Fruit fly (Drosophila melanogaster) whole organism, embryonic: Measurements from ENCODE around the gene TFAM.

ENCODE experiments used
- Adf1 ChIP-seq: fragments of 200-800 bp; sonication (Bioruptor generic); IDR thresholded peaks from 2 replicates; pipeline ENCODE4 v1.3.6; 2022; ENCODE audit warnings: missing biosample characterization, missing genetic modification characterization
- Awh ChIP-seq: fragments of 200-800 bp; sonication (Bioruptor generic); IDR thresholded peaks from 2 replicates; pipeline ENCODE4, ENCODE4 v1.3.6; 2022; ENCODE audit warnings: missing biosample characterization, missing genetic modification characterization
- CG10274 ChIP-seq: fragments of 200-800 bp; sonication (Bioruptor generic); optimal IDR thresholded peaks from 3 replicates; lab custom pipeline; 2017; ENCODE audit warnings: missing biosample characterization, mild to moderate bottlenecking, missing genetic modification characterization
- CG11247 ChIP-seq: fragments of 200-800 bp; sonication (Bioruptor generic); IDR thresholded peaks from 2 replicates; pipeline ENCODE4 v1.3.6; 2022; ENCODE audit warnings: missing biosample characterization, missing genetic modification characterization
- CG11398 ChIP-seq: fragments of 200-800 bp; sonication (Bioruptor generic); optimal IDR thresholded peaks from 2 replicates; lab custom pipeline; 2016; ENCODE audit warnings: missing biosample characterization, missing genetic modification characterization
- CG11456 ChIP-seq: fragments of 200-800 bp; sonication (Bioruptor generic); IDR thresholded peaks from 3 replicates; pipeline ENCODE4 v1.3.6; 2022; ENCODE audit warnings: missing biosample characterization, missing genetic modification characterization
- CG11696 ChIP-seq: fragments of 200-800 bp; sonication (Bioruptor generic); IDR thresholded peaks from 2 replicates; pipeline ENCODE4 v1.3.6; 2022; ENCODE audit warnings: missing biosample characterization, missing genetic modification characterization
- CG17385 ChIP-seq: fragments of 200-800 bp; sonication (Bioruptor generic); optimal IDR thresholded peaks from 3 replicates; lab custom pipeline; 2018; ENCODE audit warnings: missing biosample characterization, mild to moderate bottlenecking, missing genetic modification characterization
- CG2202 ChIP-seq: fragments of 200-800 bp; sonication (Bioruptor generic); optimal IDR thresholded peaks from 2 replicates; lab custom pipeline; 2018; ENCODE audit warnings: missing biosample characterization, mild to moderate bottlenecking, missing genetic modification characterization
- CG31224 ChIP-seq: fragments of 200-800 bp; sonication (Bioruptor generic); IDR thresholded peaks from 2 replicates; pipeline ENCODE4 v1.3.6; 2022; ENCODE audit warnings: missing biosample characterization, missing genetic modification characterization
- CG32767 ChIP-seq: fragments of 200-800 bp; sonication (Bioruptor generic); IDR thresholded peaks from 2 replicates; pipeline ENCODE4 v1.3.6; 2022; ENCODE audit warnings: missing biosample characterization, missing genetic modification characterization
- CG3407 ChIP-seq: fragments of 200-800 bp; sonication (Bioruptor generic); optimal IDR thresholded peaks from 2 replicates; lab custom pipeline; 2018; ENCODE audit warnings: missing biosample characterization, mild to moderate bottlenecking, missing genetic modification characterization
- CG42726 ChIP-seq: fragments of 200-800 bp; sonication (Bioruptor generic); IDR thresholded peaks from 2 replicates; pipeline ENCODE4 v1.3.6; 2022; ENCODE audit warnings: missing biosample characterization, missing genetic modification characterization; ENCODE audit not compliant: partially characterized antibody
- CG4404 ChIP-seq: fragments of 200-800 bp; sonication (Bioruptor generic); IDR thresholded peaks from 2 replicates; pipeline ENCODE4 v1.3.6; 2022; ENCODE audit warnings: missing biosample characterization, missing genetic modification characterization
- CG4854 ChIP-seq: fragments of 200-800 bp; sonication (Bioruptor generic); optimal IDR thresholded peaks from 2 replicates; lab custom pipeline; 2016; ENCODE audit warnings: missing biosample characterization, missing genetic modification characterization, inconsistent platforms
- CG6813 ChIP-seq: fragments of 200-800 bp; sonication (Bioruptor generic); optimal IDR thresholded peaks from 2 replicates; lab custom pipeline; 2017; ENCODE audit warnings: missing biosample characterization, missing genetic modification characterization, mild to moderate bottlenecking, moderate library complexity, missing genetic modification reagents
- CG7839 ChIP-seq: fragments of 200-800 bp; sonication (Bioruptor generic); optimal IDR thresholded peaks from 3 replicates; lab custom pipeline; 2018; ENCODE audit warnings: missing biosample characterization, mild to moderate bottlenecking, missing genetic modification characterization, moderate library complexity
- CG8388 ChIP-seq: fragments of 200-800 bp; sonication (Bioruptor generic); optimal IDR thresholded peaks from 2 replicates; lab custom pipeline; 2019; ENCODE audit warnings: missing biosample characterization, mild to moderate bottlenecking, missing genetic modification characterization, moderate library complexity
- HLHmδ ChIP-seq: fragments of 200-800 bp; sonication (Bioruptor generic); optimal IDR thresholded peaks from 2 replicates; lab custom pipeline; 2018; ENCODE audit warnings: missing biosample characterization, mild to moderate bottlenecking, missing genetic modification characterization, moderate library complexity
- Hand ChIP-seq: fragments of 200-800 bp; sonication (Bioruptor generic); optimal IDR thresholded peaks from 2 replicates; lab custom pipeline; 2017; ENCODE audit warnings: mild to moderate bottlenecking, missing biosample characterization, missing genetic modification reagents, missing genetic modification characterization
- Hey ChIP-seq: fragments of 200-800 bp; sonication (Bioruptor generic); optimal IDR thresholded peaks from 3 replicates; lab custom pipeline; 2018; ENCODE audit warnings: missing biosample characterization, mild to moderate bottlenecking, missing genetic modification characterization
- Jarid2 ChIP-seq: fragments of 200-800 bp; sonication (Bioruptor generic); optimal IDR thresholded peaks from 3 replicates; lab custom pipeline; 2017; ENCODE audit warnings: mild to moderate bottlenecking, missing biosample characterization, missing genetic modification reagents, missing genetic modification characterization
- Meics ChIP-seq: fragments of 200-800 bp; sonication (Bioruptor generic); optimal IDR thresholded peaks from 2 replicates; lab custom pipeline; 2017; ENCODE audit warnings: missing biosample characterization, mild to moderate bottlenecking, missing genetic modification characterization
- Rx ChIP-seq: fragments of 200-800 bp; sonication (Bioruptor generic); IDR thresholded peaks from 2 replicates; pipeline ENCODE4 v1.3.6; 2022; ENCODE audit warnings: missing biosample characterization, missing genetic modification characterization
- Trl ChIP-seq, 3 experiments: fragments of >200 bp in 2 of 3; fragments of 200-800 bp in 1 of 3; sonication (Bioruptor generic) in 1 of 3; optimal IDR thresholded peaks; 2 replicates in 1 of 3; 3 replicates in 2 of 3; lab custom pipeline; 2016 to 2017; ENCODE audit warnings: missing biosample characterization in 1 of 3, missing genetic modification characterization in 1 of 3
- YL-1 ChIP-seq: fragments of 200-800 bp; sonication (Bioruptor generic); optimal IDR thresholded peaks from 3 replicates; lab custom pipeline; 2017; ENCODE audit warnings: missing biosample characterization, mild to moderate bottlenecking, missing genetic modification characterization
- ato ChIP-seq: fragments of 200-800 bp; sonication (Bioruptor generic); IDR thresholded peaks from 2 replicates; pipeline ENCODE4 v1.3.6; 2022; ENCODE audit warnings: missing biosample characterization, missing genetic modification characterization; ENCODE audit not compliant: partially characterized antibody
- bab2 ChIP-seq: fragments of 200-800 bp; sonication (Bioruptor generic); optimal IDR thresholded peaks from 2 replicates; lab custom pipeline; 2016; ENCODE audit warnings: missing biosample characterization, missing genetic modification characterization
- chinmo ChIP-seq: fragments of 200-800 bp; sonication (Bioruptor generic); IDR thresholded peaks from 4 replicates; pipeline ENCODE4 v1.3.6; 2022; ENCODE audit warnings: missing biosample characterization, missing genetic modification characterization; ENCODE audit not compliant: partially characterized antibody
- danr ChIP-seq: fragments of 200-800 bp; sonication (Bioruptor generic); IDR thresholded peaks from 2 replicates; pipeline ENCODE4 v1.3.6; 2022; ENCODE audit warnings: missing biosample characterization, missing genetic modification characterization
- fd102C ChIP-seq: fragments of 200-800 bp; sonication (Bioruptor generic); optimal IDR thresholded peaks from 2 replicates; lab custom pipeline; 2018; ENCODE audit warnings: missing biosample characterization, mild to moderate bottlenecking, missing genetic modification characterization, moderate library complexity
- gfzf ChIP-seq: fragments of 200-800 bp; sonication (Bioruptor generic); optimal IDR thresholded peaks from 2 replicates; lab custom pipeline; 2016; ENCODE audit warnings: missing biosample characterization, mild to moderate bottlenecking, missing genetic modification characterization, moderate library complexity
- h ChIP-seq: fragments of >200 bp; optimal IDR thresholded peaks from 2 replicates; lab custom pipeline; 2017
- hb ChIP-seq: fragments of 200-800 bp; sonication (Bioruptor generic); IDR thresholded peaks from 3 replicates; pipeline ENCODE4 v1.3.6; 2022; ENCODE audit warnings: missing biosample characterization, missing genetic modification characterization; ENCODE audit not compliant: partially characterized antibody
- jing ChIP-seq: fragments of 200-800 bp; sonication (Bioruptor generic); optimal IDR thresholded peaks from 2 replicates; lab custom pipeline; 2018; ENCODE audit warnings: missing biosample characterization, mild to moderate bottlenecking, missing genetic modification characterization
- lilli ChIP-seq: fragments of 200-800 bp; sonication (Bioruptor generic); optimal IDR thresholded peaks from 3 replicates; lab custom pipeline; 2016; ENCODE audit warnings: missing biosample characterization, missing genetic modification characterization
- lola ChIP-seq, 3 experiments: fragments of >200 bp in 2 of 3; fragments of 200-800 bp in 1 of 3; sonication (Bioruptor generic) in 1 of 3; optimal IDR thresholded peaks; 2 replicates each; lab custom pipeline; 2017 to 2019; ENCODE audit warnings: missing biosample characterization in 3 of 3, missing genetic modification characterization in 3 of 3, mild to moderate bottlenecking in 1 of 3, moderate library complexity in 1 of 3
- pfk ChIP-seq: fragments of 200-800 bp; sonication (Bioruptor generic); optimal IDR thresholded peaks from 2 replicates; lab custom pipeline; 2018; ENCODE audit warnings: missing biosample characterization, mild to moderate bottlenecking, missing genetic modification characterization, moderate library complexity
- pros ChIP-seq: fragments of 200-800 bp; sonication (Bioruptor generic); optimal IDR thresholded peaks from 3 replicates; lab custom pipeline; 2019; ENCODE audit warnings: missing biosample characterization, mild to moderate bottlenecking, missing genetic modification characterization, moderate library complexity
- rib ChIP-seq: fragments of 200-800 bp; sonication (Bioruptor generic); IDR thresholded peaks from 2 replicates; pipeline ENCODE4 v1.3.6; 2022; ENCODE audit warnings: missing biosample characterization, missing genetic modification characterization
- sima ChIP-seq: fragments of 200-800 bp; sonication (Bioruptor generic); optimal IDR thresholded peaks from 2 replicates; lab custom pipeline; 2016; ENCODE audit warnings: missing biosample characterization, missing genetic modification characterization
- tap ChIP-seq: fragments of 200-800 bp; optimal IDR thresholded peaks from 3 replicates; lab custom pipeline; 2019; ENCODE audit warnings: missing biosample characterization, mild to moderate bottlenecking, missing genetic modification characterization, moderate library complexity
- tio ChIP-seq: fragments of 200-800 bp; sonication (Bioruptor generic); optimal IDR thresholded peaks from 2 replicates; lab custom pipeline; 2017; ENCODE audit warnings: missing biosample characterization, missing genetic modification characterization, inconsistent platforms
- wdn ChIP-seq: fragments of 200-800 bp; sonication (Bioruptor generic); IDR thresholded peaks from 2 replicates; pipeline ENCODE4 v1.3.6; 2022; ENCODE audit warnings: missing biosample characterization, missing genetic modification characterization

TFAM gene

DNA sequence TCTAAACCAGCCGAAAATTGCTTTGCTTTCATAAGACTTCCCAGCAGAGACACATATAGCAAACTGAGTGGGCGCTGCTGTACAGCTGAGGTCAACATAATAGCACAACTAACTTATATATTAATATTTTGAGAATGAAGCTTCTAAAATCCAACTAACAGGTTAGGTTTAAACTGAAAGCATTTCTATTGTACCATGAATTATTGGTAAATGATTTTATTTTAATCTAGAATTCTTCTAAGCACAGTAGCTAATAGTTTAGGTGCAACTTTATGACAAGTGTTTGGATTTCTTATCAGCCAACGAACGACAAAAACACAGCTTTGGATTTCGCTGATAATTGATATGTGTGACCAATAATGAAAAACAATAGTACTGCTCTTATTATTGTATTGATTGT lies 21.8 kb downstream of the TFAM start (continued):
- no peak for TF ChIP-seq HLHmδ (GFP tag; lab: Kevin White, UChicago)
- TF ChIP-seq CG32767 (GFP tag; lab: Robert Waterston, UW): no peak
- no peak for TF ChIP-seq lilli (GFP tag; lab: Kevin White, UChicago)
- TF ChIP-seq Hey: no peak
- no peak for TF ChIP-seq jing (GFP tag; lab: Kevin White, UChicago)
- no peak for TF ChIP-seq CG4404 (GFP tag; lab: Robert Waterston, UW)
- TF ChIP-seq CG7839: peak; percentile 82
- no peak for TF ChIP-seq hb
- TF ChIP-seq sima (GFP tag; lab: Kevin White, UChicago): no peak
- TF ChIP-seq YL-1 (GFP tag; lab: Kevin White, UChicago): no peak
- TF ChIP-seq CG11398: no peak
- TF ChIP-seq CG6813 (GFP tag; lab: Kevin White, UChicago): peak; percentile 23
- TF ChIP-seq CG10274 (GFP tag; lab: Kevin White, UChicago): peak; percentile 25
- TF ChIP-seq bab2: peak; percentile 32
- no peak for TF ChIP-seq Jarid2 (GFP tag; lab: Kevin White, UChicago)
- no peak for TF ChIP-seq CG31224 (GFP tag; lab: Robert Waterston, UW)
- TF ChIP-seq CG11247 (GFP tag; lab: Robert Waterston, UW): peak; percentile 63; the same call in 1 of the 2 replicates
- no peak for TF ChIP-seq Rx
- no peak for TF ChIP-seq chinmo
- no peak for TF ChIP-seq h (lab: Kevin White, UChicago)
- no peak for TF ChIP-seq tio
- no peak for TF ChIP-seq pfk
- no peak; the same call in 1 of the 2 replicates for TF ChIP-seq rib (GFP tag; lab: Robert Waterston, UW)
- TF ChIP-seq lola (GFP tag; optimal IDR thresholded peaks at IDR 0.05; lab: Kevin White, UChicago): no peak
- TF ChIP-seq tap (tag; lab: Kevin White, UChicago): peak; percentile 74
- TF ChIP-seq wdn (GFP tag; lab: Robert Waterston, UW): no peak
- no peak for TF ChIP-seq fd102C (GFP tag; lab: Kevin White, UChicago)
- no peak for TF ChIP-seq pros
- TF ChIP-seq CG4854 (GFP tag; lab: Kevin White, UChicago): no peak
- TF ChIP-seq CG11696: peak; percentile 95
- no peak for TF ChIP-seq danr
- TF ChIP-seq CG42726 (GFP tag; lab: Robert Waterston, UW): no peak
- no peak for TF ChIP-seq Trl (optimal IDR thresholded peaks at IDR 0.05; lab: Kevin White, UChicago)
- TF ChIP-seq Trl (GFP tag; optimal IDR thresholded peaks at IDR 0.05; lab: Kevin White, UChicago): peak; percentile 16
- no peak for TF ChIP-seq CG3407 (GFP tag; lab: Kevin White, UChicago)
- TF ChIP-seq Hand (GFP tag; lab: Kevin White, UChicago): no peak
- TF ChIP-seq Awh (GFP tag; lab: Robert Waterston, UW): no peak; the same call in 1 of the 2 replicates
- no peak for TF ChIP-seq CG11456 (GFP tag; lab: Robert Waterston, UW)
- no peak for TF ChIP-seq gfzf
- peak; percentile 15 for TF ChIP-seq CG8388 (GFP tag; lab: Kevin White, UChicago)
- peak; percentile 14 for TF ChIP-seq Meics
- TF ChIP-seq CG17385 (GFP tag; lab: Kevin White, UChicago): no peak
- no peak for TF ChIP-seq Adf1
- no peak for TF ChIP-seq CG2202 (tag; lab: Kevin White, UChicago)
- TF ChIP-seq ato (GFP tag; lab: Robert Waterston, UW): no peak
